Worm (Caenorhabditis elegans) whole organism, L3 larva: Measurements from ENCODE around the gene T24E12.1.

Source experiments
- ceh-16 ChIP-seq: sonication (generic microtip); optimal IDR thresholded peaks from 2 replicates; lab custom pipeline; 2017; ENCODE audit warnings: missing biosample characterization, missing genetic modification characterization
- ceh-28 ChIP-seq: fragments of 150-350 bp; optimal IDR thresholded peaks from 2 replicates; lab custom pipeline; 2014; ENCODE audit warnings: missing biosample characterization, missing genetic modification reagents, missing genetic modification characterization
- egl-5 ChIP-seq: fragments of 150-350 bp; optimal IDR thresholded peaks from 2 replicates; lab custom pipeline; 2017; ENCODE audit warnings: missing biosample characterization, missing genetic modification reagents, missing genetic modification characterization, inconsistent platforms
- elt-1 ChIP-seq: fragments of 150-350 bp; optimal IDR thresholded peaks from 2 replicates; lab custom pipeline; 2014; ENCODE audit warnings: missing biosample characterization, missing genetic modification characterization
- elt-3 ChIP-seq, 3 experiments: fragments of 150-350 bp in 1 of 3; sonication (generic microtip) in 2 of 3; optimal IDR thresholded peaks; 2 replicates in 2 of 3; 4 replicates in 1 of 3; lab custom pipeline; 2014 to 2017; ENCODE audit warnings: missing biosample characterization in 3 of 3, missing genetic modification characterization in 3 of 3
- jun-1 ChIP-seq: fragments of 150-350 bp; optimal IDR thresholded peaks from 2 replicates; lab custom pipeline; 2014; ENCODE audit warnings: missing biosample characterization, missing genetic modification reagents, missing genetic modification characterization
- mdl-1 ChIP-seq: fragments of 150-350 bp; optimal IDR thresholded peaks from 2 replicates; lab custom pipeline; 2014; ENCODE audit warnings: missing biosample characterization, missing genetic modification characterization
- nhr-12 ChIP-seq: fragments of 150-350 bp; optimal IDR thresholded peaks from 2 replicates; lab custom pipeline; 2014; ENCODE audit warnings: missing biosample characterization, missing genetic modification characterization
- nhr-76 ChIP-seq: fragments of 150-350 bp; sonication (generic microtip); optimal IDR thresholded peaks from 5 replicates; lab custom pipeline; 2014; ENCODE audit warnings: missing biosample characterization, missing genetic modification characterization
- nhr-77 ChIP-seq: fragments of 150-350 bp; optimal IDR thresholded peaks from 2 replicates; lab custom pipeline; 2014; ENCODE audit warnings: missing biosample characterization, missing genetic modification characterization
- skn-1 ChIP-seq: fragments of 150-350 bp; optimal IDR thresholded peaks from 2 replicates; lab custom pipeline; 2014; ENCODE audit warnings: missing biosample characterization, missing genetic modification characterization
- snpc-4 ChIP-seq: fragments of 150-350 bp; optimal IDR thresholded peaks from 2 replicates; lab custom pipeline; 2014; ENCODE audit warnings: missing biosample characterization, missing genetic modification characterization
- unc-62 ChIP-seq: fragments of 150-350 bp; sonication (generic microtip); optimal IDR thresholded peaks from 4 replicates; lab custom pipeline; 2014; ENCODE audit warnings: missing biosample characterization, missing genetic modification reagents, missing genetic modification characterization

DNA sequence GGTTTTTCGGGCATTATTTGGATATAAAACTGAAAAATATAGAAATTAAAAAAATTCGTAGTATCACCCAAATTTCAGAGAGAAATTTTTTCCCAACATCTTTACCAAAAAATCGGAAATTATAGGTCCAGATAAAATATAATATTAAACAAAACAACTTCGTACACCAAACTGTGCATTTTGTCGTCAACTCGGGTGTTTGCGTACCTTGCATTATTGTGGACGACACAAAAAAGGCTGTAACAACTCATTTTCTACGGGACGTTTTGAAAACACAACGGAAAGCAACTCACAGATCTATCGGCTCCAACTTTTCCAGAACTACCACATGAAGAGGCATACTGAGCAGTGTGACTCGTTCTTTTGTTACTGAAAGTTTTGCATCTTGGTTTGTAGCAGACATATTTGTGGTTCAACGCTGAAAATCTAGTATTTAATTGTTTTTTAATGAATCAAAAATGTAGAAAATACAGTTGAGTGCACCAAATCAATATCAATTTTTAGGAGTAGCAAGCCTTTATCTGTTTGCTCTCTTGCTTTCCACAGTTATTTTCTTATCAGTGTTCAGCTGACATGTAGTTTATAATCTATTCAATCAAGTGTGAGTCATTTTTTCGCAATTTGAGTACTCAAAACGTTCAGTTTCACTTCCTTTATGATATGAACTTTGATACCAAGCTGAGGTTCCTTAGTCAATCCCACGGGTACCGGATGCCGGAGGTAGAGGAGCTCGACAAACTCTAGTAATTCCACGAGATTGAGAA lies 30.3 kb downstream of the T24E12.1 start:
- TF ChIP-seq nhr-12 (tag; lab: Kevin White, UChicago) = no peak
- TF ChIP-seq ceh-28 (tag; lab: Kevin White, UChicago) = no peak
- no peak for TF ChIP-seq skn-1 (tag; lab: Kevin White, UChicago)
- no peak for TF ChIP-seq mdl-1 (tag; lab: Kevin White, UChicago)
- TF ChIP-seq snpc-4 (tag; lab: Kevin White, UChicago) = no peak
- TF ChIP-seq nhr-77 = no peak
- no peak for TF ChIP-seq unc-62 (GFP tag; lab: Kevin White, UChicago)
- TF ChIP-seq egl-5 (tag; lab: Kevin White, UChicago) = no peak
- TF ChIP-seq elt-1 (tag; lab: Kevin White, UChicago) = no peak
- TF ChIP-seq jun-1 (tag; lab: Kevin White, UChicago) = peak; percentile 83
- TF ChIP-seq ceh-16 (tag; lab: Kevin White, UChicago) = no peak
- TF ChIP-seq elt-3 (tag; optimal IDR thresholded peaks at IDR 0.05; lab: Kevin White, UChicago) = no peak
- TF ChIP-seq nhr-76 (tag; lab: Kevin White, UChicago) = no peak
